Worm (Caenorhabditis elegans) whole organism, L1 larva: ENCODE results near the gene T28C6.11.
A peak's percentile ranks its signal among the peaks of the same experiment; 100 is the strongest.

ENCODE experiments used
- C04F5.9 ChIP-seq: sonication (generic microtip); optimal IDR thresholded peaks from 2 replicates; lab custom pipeline; 2016; ENCODE audit warnings: missing genetic modification characterization, missing compliant biosample characterization
- F16B12.6 ChIP-seq: fragments of 150-350 bp; optimal IDR thresholded peaks from 2 replicates; lab custom pipeline; 2014; ENCODE audit warnings: missing biosample characterization, missing genetic modification characterization
- alr-1 ChIP-seq: fragments of 200-800 bp; sonication (Bioruptor generic); optimal IDR thresholded peaks from 2 replicates; lab custom pipeline; 2018; ENCODE audit warnings: borderline replicate concordance, mild to moderate bottlenecking, missing genetic modification characterization, missing compliant biosample characterization
- ama-1 ChIP-seq: fragments of 150-350 bp; optimal IDR thresholded peaks from 2 replicates; lab custom pipeline; 2014
- blmp-1 ChIP-seq: fragments of 150-350 bp; optimal IDR thresholded peaks from 2 replicates; lab custom pipeline; 2014; ENCODE audit warnings: missing biosample characterization, missing genetic modification characterization
- ceh-88 ChIP-seq: fragments of 200-800 bp; sonication (Bioruptor generic); IDR thresholded peaks from 2 replicates; pipeline ENCODE4 v1.3.6; 2022; ENCODE audit warnings: missing genetic modification characterization, missing compliant biosample characterization
- ceh-90 ChIP-seq: sonication (generic microtip); optimal IDR thresholded peaks from 2 replicates; lab custom pipeline; 2016; ENCODE audit warnings: missing genetic modification characterization, missing compliant biosample characterization
- ces-1 ChIP-seq: fragments of 150-350 bp; optimal IDR thresholded peaks from 2 replicates; lab custom pipeline; 2014; ENCODE audit warnings: missing biosample characterization, missing genetic modification reagents, missing genetic modification characterization
- dpl-1 ChIP-seq, 3 experiments: fragments of 150-350 bp in 2 of 3; sonication (generic microtip) in 1 of 3; optimal IDR thresholded peaks; 2 replicates each; lab custom pipeline; 2014 to 2017; ENCODE audit warnings: missing biosample characterization in 3 of 3, missing genetic modification characterization in 3 of 3, missing genetic modification reagents in 3 of 3
- efl-1 ChIP-seq, 4 experiments: fragments of 150-350 bp; optimal IDR thresholded peaks in 3 of 4; peaks in 1 of 4; 1 replicate in 1 of 4; 2 replicates in 3 of 4; lab custom pipeline; 2014; ENCODE audit warnings: missing biosample characterization in 2 of 4, missing genetic modification characterization in 2 of 4, missing genetic modification reagents in 2 of 4
- efl-3 ChIP-seq: fragments of 200-800 bp; sonication (Bioruptor generic); optimal IDR thresholded peaks from 2 replicates; lab custom pipeline; 2018; ENCODE audit warnings: mild to moderate bottlenecking, missing genetic modification characterization, missing compliant biosample characterization
- egl-27 ChIP-seq, 2 experiments: fragments of 150-350 bp in 1 of 2; sonication (generic microtip); optimal IDR thresholded peaks; 3 replicates each; lab custom pipeline; 2017 to 2018; ENCODE audit warnings: missing biosample characterization in 2 of 2, missing genetic modification characterization in 2 of 2, missing genetic modification reagents in 2 of 2
- elt-2 ChIP-seq: sonication (generic microtip); optimal IDR thresholded peaks from 2 replicates; lab custom pipeline; 2016; ENCODE audit warnings: missing genetic modification characterization, mild to moderate bottlenecking, inconsistent platforms, missing compliant biosample characterization, missing genetic modification reagents
- elt-3 ChIP-seq, 6 experiments: fragments of 150-350 bp in 1 of 6; sonication (generic microtip); optimal IDR thresholded peaks; 2 replicates each; lab custom pipeline; 2017 to 2018; ENCODE audit warnings: missing biosample characterization in 6 of 6, missing genetic modification characterization in 6 of 6, inconsistent platforms in 1 of 6
- ets-5 ChIP-seq: fragments of 200-800 bp; sonication (Bioruptor generic); IDR thresholded peaks from 2 replicates; pipeline ENCODE4 v1.3.6; 2022; ENCODE audit warnings: missing genetic modification characterization, missing compliant biosample characterization
- fkh-8 ChIP-seq: sonication (generic microtip); optimal IDR thresholded peaks from 2 replicates; lab custom pipeline; 2016; ENCODE audit warnings: mild to moderate bottlenecking, missing genetic modification characterization, missing compliant biosample characterization
- hlh-17 ChIP-seq: fragments of 200-800 bp; sonication (Bioruptor generic); optimal IDR thresholded peaks from 2 replicates; lab custom pipeline; 2018; ENCODE audit warnings: missing genetic modification characterization, mild to moderate bottlenecking, missing compliant biosample characterization, moderate library complexity, borderline replicate concordance
- jun-1 ChIP-seq: fragments of 150-350 bp; optimal IDR thresholded peaks from 2 replicates; lab custom pipeline; 2014; ENCODE audit warnings: missing biosample characterization, missing genetic modification reagents, missing genetic modification characterization
- lin-13 ChIP-seq: fragments of 150-350 bp; optimal IDR thresholded peaks from 2 replicates; lab custom pipeline; 2014; ENCODE audit warnings: missing biosample characterization, missing genetic modification reagents, missing genetic modification characterization
- lin-14 ChIP-seq: fragments of 200-800 bp; sonication (Bioruptor generic); optimal IDR thresholded peaks from 2 replicates; lab custom pipeline; 2018; ENCODE audit warnings: mild to moderate bottlenecking, missing genetic modification characterization, moderate library complexity, missing compliant biosample characterization
- lin-15B ChIP-seq: fragments of 150-350 bp; sonication (generic microtip); optimal IDR thresholded peaks from 3 replicates; lab custom pipeline; 2014; ENCODE audit warnings: missing biosample characterization, missing genetic modification characterization
- lin-35 ChIP-seq, 2 experiments: fragments of 150-350 bp; optimal IDR thresholded peaks; 2 replicates each; lab custom pipeline; 2014; ENCODE audit warnings: missing biosample characterization in 2 of 2, missing genetic modification characterization in 2 of 2, missing genetic modification reagents in 2 of 2
- lir-3 ChIP-seq: sonication (generic microtip); optimal IDR thresholded peaks from 2 replicates; lab custom pipeline; 2016; ENCODE audit warnings: mild to moderate bottlenecking, missing genetic modification characterization, moderate library complexity, missing compliant biosample characterization; ENCODE audit not compliant: poor library complexity
- lsy-2 ChIP-seq, 2 experiments: fragments of 150-350 bp; optimal IDR thresholded peaks; 2 replicates each; lab custom pipeline; 2014; ENCODE audit warnings: missing biosample characterization in 2 of 2, missing genetic modification characterization in 2 of 2
- mab-9 ChIP-seq: fragments of 200-800 bp; sonication (Bioruptor generic); IDR thresholded peaks from 2 replicates; pipeline ENCODE4 v1.3.6; 2022; ENCODE audit warnings: missing genetic modification reagents, missing genetic modification characterization, missing compliant biosample characterization
- mep-1 ChIP-seq: fragments of 150-350 bp; optimal IDR thresholded peaks from 2 replicates; lab custom pipeline; 2014; ENCODE audit warnings: missing biosample characterization, missing genetic modification characterization
- nhr-12 ChIP-seq: sonication (generic microtip); optimal IDR thresholded peaks from 2 replicates; lab custom pipeline; 2017; ENCODE audit warnings: missing biosample characterization, missing genetic modification characterization
- nhr-20 ChIP-seq: sonication (generic microtip); optimal IDR thresholded peaks from 2 replicates; lab custom pipeline; 2016; ENCODE audit warnings: mild to moderate bottlenecking, missing genetic modification characterization, missing compliant biosample characterization
- nhr-237 ChIP-seq: fragments of 150-350 bp; optimal IDR thresholded peaks from 2 replicates; lab custom pipeline; 2014; ENCODE audit warnings: missing biosample characterization, missing genetic modification characterization
- nhr-28 ChIP-seq: fragments of 150-350 bp; optimal IDR thresholded peaks from 2 replicates; lab custom pipeline; 2014; ENCODE audit warnings: missing biosample characterization, missing genetic modification characterization
- nhr-71 ChIP-seq: sonication (generic microtip); optimal IDR thresholded peaks from 2 replicates; lab custom pipeline; 2016; ENCODE audit warnings: mild to moderate bottlenecking, missing genetic modification characterization, moderate library complexity, missing compliant biosample characterization
- nhr-84 ChIP-seq: sonication (generic microtip); optimal IDR thresholded peaks from 2 replicates; lab custom pipeline; 2017; ENCODE audit warnings: missing biosample characterization, missing genetic modification characterization
- nhr-90 ChIP-seq: sonication (generic microtip); optimal IDR thresholded peaks from 2 replicates; lab custom pipeline; 2016; ENCODE audit warnings: mild to moderate bottlenecking, missing genetic modification characterization, missing compliant biosample characterization; ENCODE audit not compliant: poor library complexity
- pag-3 ChIP-seq: sonication (generic microtip); optimal IDR thresholded peaks from 2 replicates; lab custom pipeline; 2017; ENCODE audit warnings: missing genetic modification characterization, mild to moderate bottlenecking, missing compliant biosample characterization, antibody characterized with exemption, borderline replicate concordance; ENCODE audit not compliant: insufficient read depth
- pqm-1 ChIP-seq: sonication (generic microtip); optimal IDR thresholded peaks from 3 replicates; lab custom pipeline; 2017; ENCODE audit warnings: missing biosample characterization, missing genetic modification characterization
- snpc-4 ChIP-seq: fragments of 150-350 bp; optimal IDR thresholded peaks from 2 replicates; lab custom pipeline; 2014; ENCODE audit warnings: missing biosample characterization, missing genetic modification characterization
- snu-23 ChIP-seq: sonication (generic microtip); optimal IDR thresholded peaks from 2 replicates; lab custom pipeline; 2016; ENCODE audit warnings: missing genetic modification characterization, missing compliant biosample characterization
- sox-4 ChIP-seq: sonication (generic microtip); optimal IDR thresholded peaks from 2 replicates; lab custom pipeline; 2016; ENCODE audit warnings: missing genetic modification characterization, missing compliant biosample characterization
- sup-37 ChIP-seq: fragments of 200-800 bp; sonication (Bioruptor generic); optimal IDR thresholded peaks from 2 replicates; lab custom pipeline; 2018; ENCODE audit warnings: mild to moderate bottlenecking, missing genetic modification characterization, missing compliant biosample characterization
- tbx-2 ChIP-seq: sonication (generic microtip); optimal IDR thresholded peaks from 2 replicates; lab custom pipeline; 2016; ENCODE audit warnings: missing genetic modification characterization, missing compliant biosample characterization
- tlp-1 ChIP-seq: fragments of 150-350 bp; optimal IDR thresholded peaks from 2 replicates; lab custom pipeline; 2014; ENCODE audit warnings: missing biosample characterization, missing genetic modification characterization
- unc-62 ChIP-seq: fragments of 150-350 bp; optimal IDR thresholded peaks from 2 replicates; lab custom pipeline; 2014; ENCODE audit warnings: missing biosample characterization, missing genetic modification reagents, missing genetic modification characterization
- unc-86 ChIP-seq: sonication (generic microtip); optimal IDR thresholded peaks from 2 replicates; lab custom pipeline; 2016; ENCODE audit warnings: missing genetic modification characterization, missing compliant biosample characterization
- zip-4 ChIP-seq: fragments of 200-800 bp; sonication (Bioruptor generic); optimal IDR thresholded peaks from 2 replicates; lab custom pipeline; 2018; ENCODE audit warnings: mild to moderate bottlenecking, missing genetic modification characterization, moderate library complexity, missing compliant biosample characterization
- ztf-11 ChIP-seq, 2 experiments: sonication (generic microtip); optimal IDR thresholded peaks; 2 replicates each; lab custom pipeline; 2016 to 2017; ENCODE audit warnings: missing genetic modification characterization in 2 of 2, missing biosample characterization in 1 of 2, missing compliant biosample characterization in 1 of 2
- ztf-4 ChIP-seq: fragments of 150-350 bp; optimal IDR thresholded peaks from 2 replicates; lab custom pipeline; 2014; ENCODE audit warnings: missing biosample characterization, missing genetic modification characterization

The T28C6.11 gene

ce11 chrIV:8869624-8870023, 29.6 kb upstream of the T28C6.11 start, which contains the start of gene npp-23 (continued):
- TF ChIP-seq mep-1 (tag; lab: Kevin White, UChicago) (peak; percentile 72), pqm-1 (tag; lab: Kevin White, UChicago) (no peak), dpl-1 (GFP tag; optimal IDR thresholded peaks at IDR 0.05; lab: Kevin White, UChicago) (peak; percentile 93 to 96 (median 95)), nhr-12 (tag; lab: Kevin White, UChicago) (no peak), ceh-88 (GFP tag; lab: Robert Waterston, UW) (no peak), ceh-90 (tag; lab: Kevin White, UChicago) (no peak), ztf-11 (tag; optimal IDR thresholded peaks at IDR 0.05; lab: Kevin White, UChicago) (no peak), ztf-4 (tag; lab: Kevin White, UChicago) (no peak), mab-9 (GFP tag; lab: Robert Waterston, UW) (no peak), nhr-28 (tag; lab: Kevin White, UChicago) (no peak), ces-1 (no peak), elt-3 (tag; optimal IDR thresholded peaks at IDR 0.05; lab: Kevin White, UChicago) (peak in 1 of 6 experiments; percentile 13), jun-1 (tag; lab: Kevin White, UChicago) (no peak), elt-2 (tag; lab: Kevin White, UChicago) (no peak), blmp-1 (tag; lab: Kevin White, UChicago) (peak; percentile 58), lin-15B (tag; lab: Kevin White, UChicago) (peak; percentile 19), alr-1 (tag; lab: Kevin White, UChicago) (no peak), lin-14 (GFP tag; lab: Kevin White, UChicago) (no peak), pag-3 (tag; lab: Kevin White, UChicago) (no peak), hlh-17 (GFP tag; lab: Kevin White, UChicago) (no peak), tlp-1 (tag; lab: Kevin White, UChicago) (no peak), efl-3 (GFP tag; lab: Kevin White, UChicago) (no peak), egl-27 (tag; optimal IDR thresholded peaks at IDR 0.05; lab: Kevin White, UChicago) (no peak), snpc-4 (tag; lab: Kevin White, UChicago) (peak; percentile 15), sup-37 (GFP tag; lab: Kevin White, UChicago) (no peak), nhr-20 (tag; lab: Kevin White, UChicago) (peak; percentile 59)

ce11 chrIV:8867562-8867961, 27.5 kb upstream of the T28C6.11 start:
- peak; percentile 4 for TF ChIP-seq nhr-20 (tag; lab: Kevin White, UChicago)
- peak; percentile 11 for TF ChIP-seq blmp-1 (tag; lab: Kevin White, UChicago)
- TF ChIP-seq elt-3 (tag; optimal IDR thresholded peaks at IDR 0.05; lab: Kevin White, UChicago) = peak in 1 of 6 experiments; percentile 61
- TF ChIP-seq unc-62 (GFP tag; lab: Kevin White, UChicago) = no peak
- no peak for TF ChIP-seq lin-14 (GFP tag; lab: Kevin White, UChicago)
- TF ChIP-seq efl-1 (optimal IDR thresholded peaks at IDR 0.05; lab: Kevin White, UChicago) = no peak
- peak in 1 of 2 experiments; percentile 63 for TF ChIP-seq efl-1 (GFP tag; optimal IDR thresholded peaks at IDR 0.05 in 1 of 2; lab: Kevin White, UChicago)
- TF ChIP-seq lin-35 (GFP tag; optimal IDR thresholded peaks at IDR 0.05; lab: Kevin White, UChicago) = peak in 1 of 2 experiments; percentile 63
- no peak for TF ChIP-seq unc-86 (tag; lab: Kevin White, UChicago)
- no peak for TF ChIP-seq lin-13 (GFP tag; lab: Kevin White, UChicago)
- TF ChIP-seq nhr-90 (tag; lab: Kevin White, UChicago) = no peak
- TF ChIP-seq, all 84 proteins: peak for 5

- TF ChIP-seq fkh-8 (tag; lab: Kevin White, UChicago) (no peak), lsy-2 (tag; optimal IDR thresholded peaks at IDR 0.05; lab: Kevin White, UChicago) (peak; percentile 27 to 52), nhr-71 (tag; lab: Kevin White, UChicago) (peak; percentile 74), ets-5 (GFP tag; lab: Robert Waterston, UW) (no peak), ama-1 (lab: Kevin White, UChicago) (no peak), unc-62 (GFP tag; lab: Kevin White, UChicago) (no peak), nhr-237 (tag; lab: Kevin White, UChicago) (no peak), nhr-90 (tag; lab: Kevin White, UChicago) (peak; percentile 57), C04F5.9 (no peak), lin-15B (tag; lab: Kevin White, UChicago) (no peak), pqm-1 (tag; lab: Kevin White, UChicago) (no peak), zip-4 (GFP tag; lab: Kevin White, UChicago) (no peak), lir-3 (no peak), lin-13 (GFP tag; lab: Kevin White, UChicago) (no peak), snu-23 (peak; percentile 67), efl-3 (GFP tag; lab: Kevin White, UChicago) (no peak), sox-4 (tag; lab: Kevin White, UChicago) (no peak), F16B12.6 (tag; lab: Kevin White, UChicago) (no peak), tbx-2 (tag; lab: Kevin White, UChicago) (peak; percentile 38), unc-86 (tag; lab: Kevin White, UChicago) (no peak), nhr-84 (tag; lab: Kevin White, UChicago) (no peak)
Observed at ce11 chrIV:8866092-8866491, 26.0 kb upstream of the T28C6.11 start.
